Worm (Caenorhabditis elegans): ENCODE measurements around the gene sri-74.

DNA sequence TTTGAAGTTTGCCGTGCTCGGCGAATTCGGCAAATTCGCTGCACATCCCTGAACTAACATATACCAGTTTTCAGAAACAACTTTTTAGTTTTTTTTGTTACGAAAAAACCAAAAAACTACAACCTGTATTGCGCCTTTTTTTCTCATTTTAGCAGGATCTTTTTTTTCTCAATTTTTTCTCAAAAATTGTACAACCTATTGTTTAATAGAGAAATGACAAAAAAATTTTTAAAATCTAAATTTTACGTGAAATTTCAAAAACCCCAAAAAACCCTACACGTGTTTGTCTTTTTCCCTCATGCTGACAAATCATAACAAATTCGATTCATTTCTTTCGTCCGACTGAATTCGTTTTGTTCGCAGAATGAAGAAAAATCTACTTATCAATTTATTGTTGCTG, 37.0 kb downstream of the sri-74 start, which contains the start of gene K02F6.3:
- no peak for TF ChIP-seq med-1 (GFP tag; optimal IDR thresholded peaks at IDR 0.05; ENCODE audit: insufficient read depth)
- no peak for TF ChIP-seq cog-1 (tag; optimal IDR thresholded peaks at IDR 0.05)
- TF ChIP-seq flt-1 (GFP tag; IDR thresholded peaks at IDR 0.05): no peak
- TF ChIP-seq ztf-29 (GFP tag; IDR thresholded peaks at IDR 0.05): no peak
- no peak for TF ChIP-seq klf-2 (GFP tag; conservative IDR thresholded peaks at IDR 0.05)

All from whole organism, midembryonic.